Worm (Caenorhabditis elegans): Measurements from ENCODE around the gene W01B6.6.

Gene W01B6.6

DNA sequence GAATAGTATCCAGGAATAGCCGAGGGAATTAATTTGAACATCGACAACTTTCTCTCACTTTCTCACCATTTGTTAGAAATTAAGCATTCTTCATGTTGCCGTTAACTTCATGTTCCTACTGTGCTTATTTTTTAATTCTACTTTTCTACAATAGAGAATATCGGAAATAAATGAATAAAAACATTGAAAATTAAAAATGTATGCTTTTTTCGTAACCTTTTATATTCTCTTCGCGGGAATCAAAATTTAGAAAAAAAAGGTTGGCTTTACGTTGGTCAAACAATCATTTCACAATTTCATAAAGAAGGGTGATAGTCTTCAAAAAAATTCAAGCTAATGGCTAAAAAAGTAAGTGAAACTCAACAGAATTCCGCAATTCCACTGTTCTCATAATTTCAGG lies 5.0 kb upstream of the W01B6.6 start, which contains the start of gene W01B6.5:
W01B6.5 (plus strand) TSS at position 301 of the 400 bp plus-strand sequence.
- TF ChIP-seq Y55F3AM.14 (GFP tag; optimal IDR thresholded peaks at IDR 0.05) (no peak), mab-5 (tag; optimal IDR thresholded peaks at IDR 0.05) (no peak), R02D3.7 (tag; optimal IDR thresholded peaks at IDR 0.05) (no peak), nhr-6 (tag; optimal IDR thresholded peaks at IDR 0.05) (no peak), dmd-4 (tag; optimal IDR thresholded peaks at IDR 0.05) (no peak), nhr-10 (tag; optimal IDR thresholded peaks at IDR 0.05) (no peak), nhr-129 (tag; optimal IDR thresholded peaks at IDR 0.05) (no peak), lin-39 (tag; optimal IDR thresholded peaks at IDR 0.05) (no peak), fos-1 (tag; optimal IDR thresholded peaks at IDR 0.05) (no peak), sem-4 (tag; optimal IDR thresholded peaks at IDR 0.05) (no peak), crh-2 (tag; optimal IDR thresholded peaks at IDR 0.05) (no peak), snpc-4 (tag; optimal IDR thresholded peaks at IDR 0.05) (no peak), unc-62 (GFP tag; optimal IDR thresholded peaks at IDR 0.05) (no peak), nhr-77 (tag; optimal IDR thresholded peaks at IDR 0.05) (no peak)

DNA sequence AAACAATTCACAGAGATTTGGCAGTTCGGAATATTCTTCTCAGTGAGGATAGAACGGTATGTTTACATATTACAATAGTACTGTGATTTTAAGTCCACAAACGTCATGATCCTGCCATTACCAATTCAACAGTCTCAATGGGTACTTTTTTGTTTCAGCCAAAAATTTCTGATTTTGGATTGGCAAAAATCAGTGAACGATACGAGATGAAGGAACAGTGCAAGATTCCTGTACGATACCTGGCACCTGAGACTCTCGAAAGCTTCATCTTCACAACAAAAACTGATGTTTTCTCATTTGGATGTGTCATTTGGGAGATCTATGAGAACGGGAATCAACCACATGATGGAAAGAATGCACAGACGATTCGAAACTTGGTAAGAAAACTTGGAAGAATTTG lies 2.9 kb upstream of the W01B6.6 start:
- no peak for TF ChIP-seq skn-1 (tag; optimal IDR thresholded peaks at IDR 0.05)
- TF ChIP-seq sma-3 (GFP tag; optimal IDR thresholded peaks at IDR 0.05), result no peak
- no peak for TF ChIP-seq fos-1 (tag; optimal IDR thresholded peaks at IDR 0.05)
- no peak for TF ChIP-seq mab-5 (tag; optimal IDR thresholded peaks at IDR 0.05)
- no peak for TF ChIP-seq ztf-1 (GFP tag; conservative IDR thresholded peaks at IDR 0.05)
- no peak for TF ChIP-seq elt-3 (tag; optimal IDR thresholded peaks at IDR 0.05)
- no peak for TF ChIP-seq nhr-21 (tag; optimal IDR thresholded peaks at IDR 0.05)
- no peak for TF ChIP-seq elt-1 (tag; optimal IDR thresholded peaks at IDR 0.05)
- no peak for TF ChIP-seq nhr-129 (tag; optimal IDR thresholded peaks at IDR 0.05)
- no peak for TF ChIP-seq crh-2 (tag; optimal IDR thresholded peaks at IDR 0.05)
- TF ChIP-seq peb-1 (tag; optimal IDR thresholded peaks at IDR 0.05), result no peak

DNA sequence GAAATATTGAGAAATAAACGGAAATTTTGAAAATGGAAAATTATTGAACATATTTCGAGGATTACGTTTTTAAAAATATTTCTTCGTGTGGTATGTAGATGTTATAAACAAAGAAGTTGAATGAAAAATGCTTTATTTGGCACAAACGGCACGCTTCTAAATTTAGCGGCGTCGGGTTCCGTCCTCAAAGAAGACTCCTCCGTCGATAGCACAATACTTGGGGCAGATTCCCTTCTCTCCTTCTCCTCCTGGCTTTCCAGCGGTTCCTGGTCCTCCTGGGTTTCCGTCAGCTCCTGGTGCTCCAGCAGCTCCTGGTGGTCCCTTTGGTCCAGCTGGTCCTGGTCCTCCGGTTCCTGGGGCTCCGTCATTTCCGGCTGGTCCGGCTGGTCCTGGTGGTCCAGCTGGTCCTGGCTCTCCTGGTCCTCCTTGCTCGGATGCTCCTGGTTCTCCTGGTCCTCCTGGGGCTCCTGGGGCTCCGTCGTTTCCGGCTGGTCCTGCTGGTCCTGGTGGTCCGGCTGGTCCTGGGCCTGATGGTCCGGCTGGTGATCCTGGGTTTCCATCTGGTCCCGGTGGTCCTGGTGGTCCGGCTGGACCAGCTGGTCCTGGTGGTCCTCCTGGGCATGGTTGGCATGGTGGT lies 3.5 kb downstream of the W01B6.6 start, which contains the start of gene W01B6.8:
W01B6.8 (minus strand) TSS at position 51 of the 637 bp plus-strand sequence.
- TF ChIP-seq elt-3 (tag; optimal IDR thresholded peaks at IDR 0.05) (no peak), blmp-1 (tag; optimal IDR thresholded peaks at IDR 0.05; ENCODE audit: insufficient read depth) (no peak)

DNA sequence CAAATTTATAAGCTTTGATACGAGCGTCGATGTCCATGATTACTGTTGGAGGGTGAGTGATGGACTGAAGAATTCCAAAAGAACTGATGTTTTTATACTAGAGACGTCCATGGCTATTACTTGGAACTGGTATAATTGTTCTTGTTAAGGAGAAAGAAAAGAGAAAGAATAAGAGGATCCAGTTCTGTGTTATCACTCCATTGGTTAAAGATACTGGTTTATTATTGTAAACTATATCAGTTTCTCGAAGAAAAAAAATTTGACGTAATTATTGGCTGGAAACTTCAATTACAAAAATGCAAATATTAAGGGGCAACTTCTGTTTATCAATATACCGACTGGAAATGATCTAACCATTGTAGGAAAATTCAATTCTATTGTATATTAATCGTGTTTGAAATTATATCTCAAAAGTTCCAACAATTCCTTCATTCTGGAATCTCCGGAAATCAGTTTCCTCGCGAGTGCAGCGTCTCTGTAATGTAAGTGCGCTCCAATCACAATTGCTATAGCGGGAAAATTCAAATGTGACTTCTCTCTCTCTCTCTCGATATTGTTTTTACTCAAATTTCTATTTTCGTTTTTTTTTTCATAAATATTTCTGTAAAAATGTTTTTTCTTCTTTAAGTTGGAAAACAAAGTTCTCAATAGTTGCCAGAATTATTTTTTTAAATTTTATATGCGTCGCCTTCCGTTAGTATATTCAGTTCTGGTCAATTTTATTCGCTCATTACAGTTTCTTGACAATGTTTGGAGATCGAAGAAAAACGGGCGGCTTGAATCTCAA lies 4.7 kb downstream of the W01B6.6 start, which contains the start of the genes col-2 and ndc-80:
col-2 (minus strand) TSS at position 51 of the 787 bp plus-strand sequence.
ndc-80 (plus strand) TSS at position 737 of the 787 bp plus-strand sequence.
- TF ChIP-seq alr-1 (tag; optimal IDR thresholded peaks at IDR 0.05), result no peak
- peak; percentile 5 for TF ChIP-seq nhr-77 (tag; optimal IDR thresholded peaks at IDR 0.05)
- TF ChIP-seq lsy-2 (tag; optimal IDR thresholded peaks at IDR 0.05), result peak in 1 of 2 experiments; percentile 85
- peak; percentile 69 for TF ChIP-seq sma-3 (GFP tag; optimal IDR thresholded peaks at IDR 0.05)
- TF ChIP-seq egl-27 (tag; optimal IDR thresholded peaks at IDR 0.05), result peak; percentile 0
- TF ChIP-seq ZK546.5 (tag; optimal IDR thresholded peaks at IDR 0.05), result no peak
- TF ChIP-seq C34F6.9 (tag; optimal IDR thresholded peaks at IDR 0.05), result peak; percentile 89
- no peak for TF ChIP-seq ztf-1 (GFP tag; conservative IDR thresholded peaks at IDR 0.05)
- peak; percentile 13 for TF ChIP-seq nhr-21 (tag; optimal IDR thresholded peaks at IDR 0.05)
- TF ChIP-seq nhr-25 (tag; optimal IDR thresholded peaks at IDR 0.05), result no peak
- no peak for TF ChIP-seq dmd-4 (tag; optimal IDR thresholded peaks at IDR 0.05)
- TF ChIP-seq nhr-237 (tag; optimal IDR thresholded peaks at IDR 0.05), result no peak
- no peak for TF ChIP-seq nhr-10 (tag; optimal IDR thresholded peaks at IDR 0.05)
- TF ChIP-seq nhr-129 (tag; optimal IDR thresholded peaks at IDR 0.05), result peak; percentile 84
- peak; percentile 82 for TF ChIP-seq gmeb-1 (tag; optimal IDR thresholded peaks at IDR 0.05)
- peak; percentile 71 for TF ChIP-seq sma-9 (GFP tag; optimal IDR thresholded peaks at IDR 0.05)
- no peak for TF ChIP-seq sma-9 (tag; optimal IDR thresholded peaks at IDR 0.05)
- no peak for TF ChIP-seq R02D3.7 (tag; optimal IDR thresholded peaks at IDR 0.05)
- no peak for TF ChIP-seq F13H6.1 (tag; optimal IDR thresholded peaks at IDR 0.05)
- TF ChIP-seq blmp-1 (tag; optimal IDR thresholded peaks at IDR 0.05; ENCODE audit: insufficient read depth), result peak; percentile 15
- no peak for TF ChIP-seq elt-3 (tag; optimal IDR thresholded peaks at IDR 0.05)
- no peak for TF ChIP-seq sem-4 (tag; optimal IDR thresholded peaks at IDR 0.05)
- TF ChIP-seq ceh-82 (tag; optimal IDR thresholded peaks at IDR 0.05), result no peak
- TF ChIP-seq mab-5 (tag; optimal IDR thresholded peaks at IDR 0.05), result peak; percentile 26
- TF ChIP-seq fos-1 (tag; optimal IDR thresholded peaks at IDR 0.05), result no peak
- TF ChIP-seq ama-1 (optimal IDR thresholded peaks at IDR 0.05), result no peak

All from whole organism, L2 larva.